Fruit fly (Drosophila melanogaster) whole organism, embryonic: ENCODE measurements around the gene Arpc3A.
A peak's percentile ranks its signal among the peaks of the same experiment; 100 is the strongest.

Experiments
- Adf1 ChIP-seq: fragments of 200-800 bp; sonication (Bioruptor generic); IDR thresholded peaks from 2 replicates; pipeline ENCODE4 v1.3.6; 2022; ENCODE audit warnings: missing biosample characterization, missing genetic modification characterization
- Awh ChIP-seq: fragments of 200-800 bp; sonication (Bioruptor generic); IDR thresholded peaks from 2 replicates; pipeline ENCODE4, ENCODE4 v1.3.6; 2022; ENCODE audit warnings: missing biosample characterization, missing genetic modification characterization
- B-H1 ChIP-seq: fragments of 200-800 bp; sonication (Bioruptor generic); IDR thresholded peaks from 3 replicates; pipeline ENCODE4 v1.3.6; 2022; ENCODE audit warnings: missing biosample characterization, missing genetic modification characterization
- CG11247 ChIP-seq: fragments of 200-800 bp; sonication (Bioruptor generic); IDR thresholded peaks from 2 replicates; pipeline ENCODE4 v1.3.6; 2022; ENCODE audit warnings: missing biosample characterization, missing genetic modification characterization
- CG11504 ChIP-seq: fragments of 200-800 bp; sonication (Bioruptor generic); optimal IDR thresholded peaks from 3 replicates; lab custom pipeline; 2019; ENCODE audit warnings: missing biosample characterization, mild to moderate bottlenecking, missing genetic modification characterization, moderate library complexity
- CG12071 ChIP-seq: fragments of 200-800 bp; sonication (Bioruptor generic); optimal IDR thresholded peaks from 3 replicates; lab custom pipeline; 2018; ENCODE audit warnings: missing biosample characterization, mild to moderate bottlenecking, missing genetic modification characterization
- CG12769 ChIP-seq: fragments of 200-800 bp; sonication (Bioruptor generic); optimal IDR thresholded peaks from 2 replicates; lab custom pipeline; 2019; ENCODE audit warnings: missing biosample characterization, mild to moderate bottlenecking, missing genetic modification characterization, moderate library complexity
- CG14710 ChIP-seq: fragments of 200-800 bp; sonication (Bioruptor generic); optimal IDR thresholded peaks from 3 replicates; lab custom pipeline; 2019; ENCODE audit warnings: missing biosample characterization, mild to moderate bottlenecking, missing genetic modification characterization, moderate library complexity
- CG16813 ChIP-seq: fragments of 200-800 bp; sonication (Bioruptor generic); IDR thresholded peaks from 3 replicates; pipeline ENCODE4 v1.3.6; 2022; ENCODE audit warnings: missing biosample characterization, missing genetic modification characterization; ENCODE audit not compliant: partially characterized antibody
- CG18619 ChIP-seq: fragments of 200-800 bp; sonication (Bioruptor generic); optimal IDR thresholded peaks from 3 replicates; lab custom pipeline; 2017; ENCODE audit warnings: missing biosample characterization, mild to moderate bottlenecking, missing genetic modification characterization
- CG42726 ChIP-seq: fragments of 200-800 bp; sonication (Bioruptor generic); IDR thresholded peaks from 2 replicates; pipeline ENCODE4 v1.3.6; 2022; ENCODE audit warnings: missing biosample characterization, missing genetic modification characterization; ENCODE audit not compliant: partially characterized antibody
- CG5180 ChIP-seq: fragments of 200-800 bp; sonication (Bioruptor generic); optimal IDR thresholded peaks from 3 replicates; lab custom pipeline; 2017; ENCODE audit warnings: missing biosample characterization, missing genetic modification characterization, mild to moderate bottlenecking, moderate library complexity, missing genetic modification reagents
- CG6175 ChIP-seq: fragments of 200-800 bp; sonication (Bioruptor generic); IDR thresholded peaks from 3 replicates; pipeline ENCODE4 v1.3.6; 2022; ENCODE audit warnings: missing biosample characterization, missing genetic modification characterization
- CG6854 ChIP-seq: fragments of 200-800 bp; sonication (Bioruptor generic); optimal IDR thresholded peaks from 3 replicates; lab custom pipeline; 2017; ENCODE audit warnings: missing biosample characterization, mild to moderate bottlenecking, missing genetic modification characterization
- CG8388 ChIP-seq: fragments of 200-800 bp; sonication (Bioruptor generic); optimal IDR thresholded peaks from 2 replicates; lab custom pipeline; 2019; ENCODE audit warnings: missing biosample characterization, mild to moderate bottlenecking, missing genetic modification characterization, moderate library complexity
- CG8924 ChIP-seq: fragments of 200-800 bp; optimal IDR thresholded peaks from 3 replicates; lab custom pipeline; 2019; ENCODE audit warnings: missing biosample characterization, mild to moderate bottlenecking, missing genetic modification characterization, moderate library complexity
- CG9797 ChIP-seq: fragments of 200-800 bp; sonication (Bioruptor generic); optimal IDR thresholded peaks from 3 replicates; lab custom pipeline; 2018; ENCODE audit warnings: missing biosample characterization, mild to moderate bottlenecking, missing genetic modification characterization
- D ChIP-seq, 2 experiments: fragments of 200-800 bp in 1 of 2; fragments of >200 bp in 1 of 2; sonication (Bioruptor generic) in 1 of 2; optimal IDR thresholded peaks; 2 replicates in 1 of 2; 3 replicates in 1 of 2; lab custom pipeline; 2017; ENCODE audit warnings: mild to moderate bottlenecking in 1 of 2, missing biosample characterization in 1 of 2, missing genetic modification characterization in 1 of 2, missing genetic modification reagents in 1 of 2
- Deaf1 ChIP-seq: fragments of 200-800 bp; optimal IDR thresholded peaks from 3 replicates; lab custom pipeline; 2019; ENCODE audit warnings: missing biosample characterization, mild to moderate bottlenecking, missing genetic modification characterization, moderate library complexity
- Dp ChIP-seq: fragments of 200-800 bp; sonication (Bioruptor generic); optimal IDR thresholded peaks from 2 replicates; lab custom pipeline; 2018; ENCODE audit warnings: missing biosample characterization, mild to moderate bottlenecking, missing genetic modification characterization, moderate library complexity
- Hmx ChIP-seq: fragments of 200-800 bp; sonication (Bioruptor generic); optimal IDR thresholded peaks from 2 replicates; lab custom pipeline; 2016; ENCODE audit warnings: missing biosample characterization, missing genetic modification characterization
- Lhr ChIP-seq: fragments of 200-800 bp; sonication (Bioruptor generic); optimal IDR thresholded peaks from 3 replicates; lab custom pipeline; 2017; ENCODE audit warnings: mild to moderate bottlenecking, missing biosample characterization, missing genetic modification reagents, missing genetic modification characterization
- Opbp ChIP-seq: fragments of 200-800 bp; sonication (Bioruptor generic); IDR thresholded peaks from 3 replicates; pipeline ENCODE4 v1.3.6; 2022; ENCODE audit warnings: missing biosample characterization, missing genetic modification characterization; ENCODE audit not compliant: partially characterized antibody
- Ssrp ChIP-seq: fragments of 200-800 bp; sonication (Bioruptor generic); optimal IDR thresholded peaks from 2 replicates; lab custom pipeline; 2018; ENCODE audit warnings: missing biosample characterization, mild to moderate bottlenecking, missing genetic modification characterization, moderate library complexity
- Vsx1 ChIP-seq: fragments of 200-800 bp; sonication (Bioruptor generic); optimal IDR thresholded peaks from 2 replicates; lab custom pipeline; 2017; ENCODE audit warnings: missing biosample characterization, mild to moderate bottlenecking, missing genetic modification characterization, missing genetic modification reagents
- bab2 ChIP-seq: fragments of 200-800 bp; sonication (Bioruptor generic); optimal IDR thresholded peaks from 2 replicates; lab custom pipeline; 2016; ENCODE audit warnings: missing biosample characterization, missing genetic modification characterization
- chinmo ChIP-seq: fragments of 200-800 bp; sonication (Bioruptor generic); IDR thresholded peaks from 4 replicates; pipeline ENCODE4 v1.3.6; 2022; ENCODE audit warnings: missing biosample characterization, missing genetic modification characterization; ENCODE audit not compliant: partially characterized antibody
- crp ChIP-seq, 2 experiments: fragments of 200-800 bp; sonication (Bioruptor generic); optimal IDR thresholded peaks; 2 replicates in 1 of 2; 3 replicates in 1 of 2; lab custom pipeline; 2017; ENCODE audit warnings: missing biosample characterization in 2 of 2, missing genetic modification characterization in 2 of 2, mild to moderate bottlenecking in 1 of 2, moderate library complexity in 1 of 2
- gce ChIP-seq: fragments of 200-800 bp; sonication (Bioruptor generic); IDR thresholded peaks from 3 replicates; pipeline ENCODE4 v1.3.6; 2022; ENCODE audit warnings: missing biosample characterization, missing genetic modification characterization
- gro ChIP-seq: fragments of 200-800 bp; sonication (Bioruptor generic); optimal IDR thresholded peaks from 2 replicates; lab custom pipeline; 2016; ENCODE audit warnings: missing biosample characterization, missing genetic modification characterization
- jing ChIP-seq: fragments of 200-800 bp; sonication (Bioruptor generic); optimal IDR thresholded peaks from 2 replicates; lab custom pipeline; 2018; ENCODE audit warnings: missing biosample characterization, mild to moderate bottlenecking, missing genetic modification characterization
- lov ChIP-seq, 2 experiments: fragments of 200-800 bp in 1 of 2; fragments of >200 bp in 1 of 2; sonication (Bioruptor generic) in 1 of 2; IDR thresholded peaks in 1 of 2; optimal IDR thresholded peaks in 1 of 2; 2 replicates in 1 of 2; 3 replicates in 1 of 2; pipeline versions ENCODE4 v1.3.6 to Lab custom; 2017 to 2022; ENCODE audit warnings: missing biosample characterization in 1 of 2, missing genetic modification characterization in 1 of 2
- oc ChIP-seq: fragments of 200-800 bp; sonication (Bioruptor generic); optimal IDR thresholded peaks from 2 replicates; lab custom pipeline; 2018; ENCODE audit warnings: missing biosample characterization, mild to moderate bottlenecking, missing genetic modification characterization, moderate library complexity
- phol ChIP-seq: fragments of 200-800 bp; sonication (Bioruptor generic); optimal IDR thresholded peaks from 3 replicates; lab custom pipeline; 2018; ENCODE audit warnings: missing biosample characterization, mild to moderate bottlenecking, missing genetic modification characterization, moderate library complexity
- run ChIP-seq: fragments of 200-800 bp; sonication (Bioruptor generic); optimal IDR thresholded peaks from 3 replicates; lab custom pipeline; 2018; ENCODE audit warnings: missing biosample characterization, mild to moderate bottlenecking, missing genetic modification characterization
- sd ChIP-seq: fragments of 200-800 bp; sonication (Bioruptor generic); optimal IDR thresholded peaks from 3 replicates; lab custom pipeline; 2018; ENCODE audit warnings: missing biosample characterization, mild to moderate bottlenecking, missing genetic modification characterization, moderate library complexity
- sob ChIP-seq: fragments of 200-800 bp; sonication (Bioruptor generic); IDR thresholded peaks from 2 replicates; pipeline ENCODE4 v1.3.6; 2022; ENCODE audit warnings: missing biosample characterization, missing genetic modification characterization
- ssp ChIP-seq: fragments of 200-800 bp; sonication (Bioruptor generic); IDR thresholded peaks from 2 replicates; pipeline ENCODE4 v1.3.6; 2022; ENCODE audit warnings: missing biosample characterization, missing genetic modification characterization
- tio ChIP-seq: fragments of 200-800 bp; sonication (Bioruptor generic); optimal IDR thresholded peaks from 2 replicates; lab custom pipeline; 2017; ENCODE audit warnings: missing biosample characterization, missing genetic modification characterization, inconsistent platforms

Gene Arpc3A

DNA sequence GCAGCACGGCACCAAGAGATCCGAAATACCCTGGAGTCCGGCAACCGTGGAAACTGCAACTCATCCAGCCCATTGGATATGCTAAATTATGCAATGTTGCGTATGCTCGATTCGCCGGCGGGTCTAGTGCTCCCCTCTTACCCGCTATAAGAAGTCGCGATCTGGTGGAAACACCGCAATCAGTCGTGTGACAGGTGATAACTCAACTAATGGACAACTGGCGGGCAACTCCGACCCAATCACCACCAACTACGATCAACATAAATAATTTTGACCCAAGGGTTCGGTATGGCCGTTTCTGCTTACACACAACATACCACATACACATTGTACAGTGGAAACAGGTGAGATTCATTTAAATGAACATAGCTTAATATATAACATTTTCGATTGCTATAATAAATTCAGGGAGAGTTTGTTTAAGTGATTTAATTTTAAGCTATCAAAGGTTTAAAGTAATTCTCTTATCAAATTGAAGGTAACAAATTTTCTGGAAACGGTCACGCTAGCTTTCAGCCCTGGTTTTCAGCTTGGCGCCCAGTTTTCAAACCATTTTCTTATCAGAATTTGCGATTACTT lies 22.8 kb downstream of the Arpc3A start, which contains the start of gene Hmt-1 (continued):
- TF ChIP-seq CG8924 (tag; lab: Kevin White, UChicago) (peak; percentile 15), Dp (GFP tag; lab: Kevin White, UChicago) (peak; percentile 94), Lhr (GFP tag; lab: Kevin White, UChicago) (peak; percentile 52), Opbp (no peak), phol (tag; lab: Kevin White, UChicago) (peak; percentile 57), CG9797 (GFP tag; lab: Kevin White, UChicago) (peak; percentile 92), CG42726 (GFP tag; lab: Robert Waterston, UW) (no peak)

DNA sequence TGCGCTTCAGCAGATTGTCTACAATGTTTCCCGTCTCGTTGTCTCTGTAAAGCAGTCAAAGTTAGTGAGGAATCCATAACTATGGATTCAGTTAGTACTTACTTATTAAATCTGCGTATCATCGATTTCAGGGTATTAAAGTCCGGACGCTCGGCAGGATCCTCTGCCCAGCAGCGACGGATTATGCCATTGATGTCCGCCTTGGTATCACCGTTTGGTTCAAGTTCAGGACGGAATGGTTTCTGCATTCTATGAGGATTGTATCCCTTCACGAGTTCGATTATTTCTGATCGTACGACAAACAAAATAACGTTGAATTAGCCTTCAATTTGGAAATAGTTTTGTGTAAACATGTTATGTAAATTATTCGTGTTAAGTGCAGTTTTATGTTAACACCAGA lies 25.4 kb downstream of the Arpc3A start, which contains the start of gene CG9632:
Gene CG9632, plus strand, starts transcription at position 301 of the 400 bp plus-strand sequence.
- TF ChIP-seq D (optimal IDR thresholded peaks at IDR 0.05; lab: Kevin White, UChicago) (no peak), D (GFP tag; optimal IDR thresholded peaks at IDR 0.05; lab: Kevin White, UChicago) (no peak), tio (GFP tag; lab: Kevin White, UChicago) (no peak), crp (GFP tag; optimal IDR thresholded peaks at IDR 0.05; lab: Kevin White, UChicago) (no peak), ssp (GFP tag; lab: Robert Waterston, UW) (no peak), CG11504 (tag; lab: Kevin White, UChicago) (no peak), bab2 (GFP tag; lab: Kevin White, UChicago) (no peak), CG6175 (no peak), CG8388 (GFP tag; lab: Kevin White, UChicago) (no peak)

DNA sequence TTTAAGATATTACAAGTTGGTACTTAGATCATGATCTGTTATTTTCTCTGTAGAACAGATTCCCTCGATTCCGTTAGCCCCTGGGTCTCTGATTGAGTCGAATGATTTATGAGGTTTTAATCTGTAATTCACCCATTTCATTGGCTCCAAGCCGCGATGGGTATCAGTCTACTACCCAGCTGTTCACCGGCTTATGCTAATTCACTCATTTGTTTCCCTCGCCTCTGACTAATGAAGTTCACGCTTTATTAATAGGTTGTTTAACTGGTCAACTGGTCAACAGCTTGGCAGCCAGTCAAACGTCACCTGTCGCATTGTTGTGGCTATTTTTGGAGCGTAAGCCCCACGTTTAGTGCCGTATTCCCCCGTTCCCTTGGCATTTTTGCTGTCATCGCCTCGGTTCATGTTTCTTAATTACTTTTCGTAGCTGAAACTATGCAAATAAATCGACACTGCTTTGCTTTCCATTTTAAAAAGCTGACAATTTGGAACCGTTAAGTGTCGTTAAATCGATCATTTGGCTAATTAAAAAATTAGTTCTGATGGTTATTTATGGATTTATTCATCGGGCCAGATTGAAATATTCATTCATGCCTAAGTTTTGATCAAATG lies 38.5 kb downstream of the Arpc3A start:
- TF ChIP-seq CG12769 (tag; lab: Kevin White, UChicago) (peak; percentile 13), Ssrp (tag; lab: Kevin White, UChicago) (no peak), CG12071 (GFP tag; lab: Kevin White, UChicago) (no peak), run (tag; lab: Kevin White, UChicago) (peak; percentile 34), CG14710 (tag; lab: Kevin White, UChicago) (no peak), sd (tag; lab: Kevin White, UChicago) (peak; percentile 94), CG6854 (no peak), Awh (GFP tag; lab: Robert Waterston, UW) (peak; percentile 77), Vsx1 (GFP tag; lab: Kevin White, UChicago) (peak; percentile 22), gro (GFP tag; lab: Kevin White, UChicago) (peak; percentile 67), oc (peak; percentile 56), CG16813 (GFP tag; lab: Robert Waterston, UW) (no peak), chinmo (GFP tag; lab: Robert Waterston, UW) (0 out of 4 replicates have a peak, but pooled peaks have one; percentile 18), Hmx (no peak), jing (GFP tag; lab: Kevin White, UChicago) (no peak), CG11504 (tag; lab: Kevin White, UChicago) (no peak)

DNA sequence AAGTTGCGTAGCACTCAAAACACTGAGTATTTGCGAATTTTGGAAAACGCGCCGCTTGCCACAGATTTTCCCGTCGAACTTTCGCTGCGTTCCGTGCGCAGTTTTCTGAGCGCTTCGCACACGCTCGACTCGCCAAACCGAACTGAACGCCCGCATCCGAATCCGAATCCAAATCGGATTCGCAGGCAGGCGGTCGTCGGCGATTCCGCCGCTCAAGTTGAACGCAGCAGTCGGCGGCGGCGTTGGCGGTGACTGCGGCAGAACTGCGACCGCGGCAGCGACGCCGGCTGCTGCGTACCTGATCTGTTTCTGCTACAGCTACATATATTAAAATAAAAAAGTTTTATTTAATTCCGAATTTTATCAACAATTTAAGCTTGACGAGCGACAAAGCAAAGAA lies 41.2 kb downstream of the Arpc3A start, which contains the start of gene CG31183:
Gene CG31183, minus strand, starts transcription at position 329 of the 400 bp plus-strand sequence.
- TF ChIP-seq CG5180 (GFP tag; lab: Kevin White, UChicago) (peak; percentile 22), lov (optimal IDR thresholded peaks at IDR 0.05; lab: Kevin White, UChicago) (no peak), lov (GFP tag; IDR thresholded peaks at IDR 0.05; lab: Robert Waterston, UW) (no peak), sob (GFP tag; lab: Robert Waterston, UW) (0 out of 2 replicates have a peak, but pooled peaks have one; percentile 30), chinmo (GFP tag; lab: Robert Waterston, UW) (0 out of 4 replicates have a peak, but pooled peaks have one; percentile 60), CG18619 (GFP tag; lab: Kevin White, UChicago) (no peak), CG11247 (GFP tag; lab: Robert Waterston, UW) (0 out of 2 replicates have a peak, but pooled peaks have one; percentile 12), Deaf1 (tag; lab: Kevin White, UChicago) (peak; percentile 90), Adf1 (GFP tag; lab: Robert Waterston, UW) (peak; percentile 97), CG6175 (0 out of 3 replicates have a peak, but pooled peaks have one; percentile 43), B-H1 (no peak), gce (GFP tag; lab: Robert Waterston, UW) (0 out of 3 replicates have a peak, but pooled peaks have one; percentile 13)
- TF ChIP-seq, all 482 proteins: peak for 8
